Worm (Caenorhabditis elegans) whole organism, L4 larva: ENCODE measurements around the gene hsp-12.6.

Experiments used
- F44E2.7 ChIP-seq: fragments of 200-800 bp; sonication (Bioruptor generic); IDR thresholded peaks from 2 replicates; pipeline ENCODE4 v2.1.2; 2022; ENCODE audit warnings: missing genetic modification characterization, missing compliant biosample characterization
- F49E8.2 ChIP-seq: sonication (generic microtip); optimal IDR thresholded peaks from 2 replicates; lab custom pipeline; 2016; ENCODE audit warnings: missing compliant biosample characterization, mild to moderate bottlenecking, missing genetic modification characterization, borderline replicate concordance
- T26A8.4 ChIP-seq: fragments of 200-800 bp; sonication (Bioruptor generic); IDR thresholded peaks from 2 replicates; pipeline ENCODE4 v1.3.6; 2022; ENCODE audit warnings: missing genetic modification characterization, missing compliant biosample characterization
- Y105C5A.15 ChIP-seq: fragments of 200-800 bp; sonication (Bioruptor generic); IDR thresholded peaks from 2 replicates; pipeline ENCODE4 v1.3.6; 2022; ENCODE audit warnings: missing genetic modification characterization, missing compliant biosample characterization
- aha-1 ChIP-seq: fragments of 150-350 bp; peaks from one replicate; lab custom pipeline; 2014; ENCODE audit warnings: missing biosample characterization, missing genetic modification characterization
- ama-1 ChIP-seq: fragments of 150-350 bp; optimal IDR thresholded peaks from 2 replicates; lab custom pipeline; 2014; ENCODE audit warnings: inconsistent platforms, mixed read lengths
- ceh-28 ChIP-seq: fragments of 150-350 bp; optimal IDR thresholded peaks from 2 replicates; lab custom pipeline; 2014; ENCODE audit warnings: missing biosample characterization, missing genetic modification reagents, missing genetic modification characterization
- ces-1 ChIP-seq: fragments of 150-350 bp; sonication (generic microtip); optimal IDR thresholded peaks from 4 replicates; lab custom pipeline; 2014; ENCODE audit warnings: missing biosample characterization, missing genetic modification reagents, missing genetic modification characterization
- cey-2 ChIP-seq: sonication (generic microtip); optimal IDR thresholded peaks from 3 replicates; lab custom pipeline; 2017; ENCODE audit warnings: missing genetic modification characterization, mild to moderate bottlenecking, missing compliant biosample characterization, antibody characterized with exemption, borderline replicate concordance; ENCODE audit not compliant: insufficient read depth
- ctbp-1 ChIP-seq: fragments of 200-800 bp; sonication (Bioruptor generic); IDR thresholded peaks from 2 replicates; pipeline ENCODE4 v1.3.6; 2022; ENCODE audit warnings: missing genetic modification reagents, missing genetic modification characterization, missing compliant biosample characterization
- daf-16 ChIP-seq, 3 experiments: sonication (generic microtip); optimal IDR thresholded peaks; 2 replicates each; lab custom pipeline; 2016 to 2017; ENCODE audit warnings: missing genetic modification characterization in 3 of 3, missing genetic modification reagents in 3 of 3, mild to moderate bottlenecking in 2 of 3, missing compliant biosample characterization in 2 of 3, missing biosample characterization in 1 of 3, moderate library complexity in 1 of 3
- daf-8 ChIP-seq: fragments of 200-800 bp; sonication (Bioruptor generic); IDR thresholded peaks from 2 replicates; pipeline ENCODE4 v1.3.6; 2022; ENCODE audit warnings: missing genetic modification characterization, missing compliant biosample characterization
- dmd-6 ChIP-seq: fragments of 200-800 bp; sonication (Bioruptor generic); IDR thresholded peaks from 2 replicates; pipeline ENCODE4 v1.3.6; 2022; ENCODE audit warnings: missing genetic modification reagents, missing genetic modification characterization, missing compliant biosample characterization
- dpl-1 ChIP-seq: fragments of 150-350 bp; optimal IDR thresholded peaks from 2 replicates; lab custom pipeline; 2014; ENCODE audit warnings: missing biosample characterization, missing genetic modification reagents, missing genetic modification characterization
- duxl-1 ChIP-seq: sonication (generic microtip); optimal IDR thresholded peaks from 2 replicates; lab custom pipeline; 2016; ENCODE audit warnings: mild to moderate bottlenecking, missing genetic modification characterization, moderate library complexity, missing compliant biosample characterization; ENCODE audit not compliant: poor library complexity
- dve-1 ChIP-seq: sonication (generic microtip); optimal IDR thresholded peaks from 2 replicates; lab custom pipeline; 2017; ENCODE audit warnings: antibody characterized with exemption, mild to moderate bottlenecking, missing genetic modification characterization, missing compliant biosample characterization; ENCODE audit not compliant: insufficient read depth
- egl-43 ChIP-seq: fragments of 200-800 bp; sonication (Bioruptor generic); IDR thresholded peaks from 2 replicates; pipeline ENCODE4 v1.3.6; 2022; ENCODE audit warnings: missing genetic modification reagents, missing genetic modification characterization, missing compliant biosample characterization
- fos-1 ChIP-seq: fragments of 150-350 bp; optimal IDR thresholded peaks from 2 replicates; lab custom pipeline; 2014; ENCODE audit warnings: missing biosample characterization, missing genetic modification characterization
- hmg-1.1 ChIP-seq: fragments of 200-800 bp; sonication (Bioruptor generic); IDR thresholded peaks from 2 replicates; pipeline ENCODE4 v1.3.6; 2022; ENCODE audit warnings: missing genetic modification reagents, missing genetic modification characterization, missing compliant biosample characterization
- lin-1 ChIP-seq: fragments of 200-800 bp; sonication (Bioruptor generic); IDR thresholded peaks from 2 replicates; pipeline ENCODE4 v1.3.6; 2022; ENCODE audit warnings: missing genetic modification reagents, missing genetic modification characterization, missing compliant biosample characterization
- lin-38 ChIP-seq: fragments of 200-800 bp; sonication (Bioruptor generic); IDR thresholded peaks from 2 replicates; pipeline ENCODE4 v1.3.6; 2022; ENCODE audit warnings: missing genetic modification reagents, missing genetic modification characterization, missing compliant biosample characterization
- madf-9 ChIP-seq: fragments of 200-800 bp; sonication (Bioruptor generic); conservative IDR thresholded peaks from 2 replicates; pipeline ENCODE4 v1.3.6; 2022; ENCODE audit warnings: missing genetic modification reagents, missing genetic modification characterization, missing compliant biosample characterization
- mdt-29 ChIP-seq: fragments of 200-800 bp; sonication (Bioruptor generic); IDR thresholded peaks from 2 replicates; pipeline ENCODE4 v1.3.6; 2022; ENCODE audit warnings: missing genetic modification reagents, missing genetic modification characterization, missing compliant biosample characterization
- mes-2 ChIP-seq: sonication (generic microtip); optimal IDR thresholded peaks from 2 replicates; lab custom pipeline; 2016; ENCODE audit warnings: missing genotype, mild to moderate bottlenecking, missing genetic modification characterization, missing compliant biosample characterization; ENCODE audit not compliant: poor library complexity, severe bottlenecking
- nhr-10 ChIP-seq: fragments of 150-350 bp; optimal IDR thresholded peaks from 2 replicates; lab custom pipeline; 2014; ENCODE audit warnings: missing biosample characterization, missing genetic modification characterization
- nhr-237 ChIP-seq: sonication (generic microtip); optimal IDR thresholded peaks from 2 replicates; lab custom pipeline; 2017; ENCODE audit warnings: missing biosample characterization, missing genetic modification characterization
- nhr-28 ChIP-seq: fragments of 150-350 bp; optimal IDR thresholded peaks from 2 replicates; lab custom pipeline; 2014; ENCODE audit warnings: missing biosample characterization, missing genetic modification characterization
- nhr-41 ChIP-seq: fragments of 200-800 bp; sonication (Bioruptor generic); IDR thresholded peaks from 2 replicates; pipeline ENCODE4 v1.3.6; 2022; ENCODE audit warnings: missing genetic modification reagents, missing genetic modification characterization, missing compliant biosample characterization
- nhr-42 ChIP-seq: fragments of 200-800 bp; sonication (Bioruptor generic); IDR thresholded peaks from 2 replicates; pipeline ENCODE4 v1.3.6; 2022; ENCODE audit warnings: missing genetic modification characterization, missing compliant biosample characterization
- nhr-6 ChIP-seq: fragments of 150-350 bp; optimal IDR thresholded peaks from 2 replicates; lab custom pipeline; 2014; ENCODE audit warnings: missing biosample characterization, missing genetic modification characterization
- nhr-77 ChIP-seq: fragments of 150-350 bp; optimal IDR thresholded peaks from 2 replicates; lab custom pipeline; 2014; ENCODE audit warnings: missing biosample characterization, missing genetic modification characterization
- php-3 ChIP-seq: fragments of 200-800 bp; sonication (Bioruptor generic); IDR thresholded peaks from 2 replicates; pipeline ENCODE4 v1.3.6; 2022; ENCODE audit warnings: missing genetic modification reagents, missing genetic modification characterization, missing compliant biosample characterization
- pqm-1 ChIP-seq: sonication (generic microtip); optimal IDR thresholded peaks from 2 replicates; lab custom pipeline; 2017; ENCODE audit warnings: missing biosample characterization, missing genetic modification characterization
- saeg-2 ChIP-seq: fragments of 200-800 bp; sonication (Bioruptor generic); IDR thresholded peaks from 2 replicates; pipeline ENCODE4 v1.3.6; 2022; ENCODE audit warnings: missing genetic modification reagents, missing genetic modification characterization, missing compliant biosample characterization
- sdz-12 ChIP-seq: fragments of 200-800 bp; sonication (Bioruptor generic); optimal IDR thresholded peaks from 2 replicates; lab custom pipeline; 2018; ENCODE audit warnings: mild to moderate bottlenecking, missing genetic modification characterization, missing compliant biosample characterization
- set-16 ChIP-seq: fragments of 200-800 bp; sonication (Bioruptor generic); IDR thresholded peaks from 2 replicates; pipeline ENCODE4 v1.3.6; 2022; ENCODE audit warnings: missing genetic modification reagents, missing genetic modification characterization, missing compliant biosample characterization
- skn-1 ChIP-seq: fragments of 150-350 bp; optimal IDR thresholded peaks from 2 replicates; lab custom pipeline; 2014; ENCODE audit warnings: missing biosample characterization, missing genetic modification characterization
- snpc-1.2 ChIP-seq: fragments of 200-800 bp; sonication (Bioruptor generic); IDR thresholded peaks from 2 replicates; pipeline ENCODE4 v1.3.6; 2022; ENCODE audit warnings: missing genetic modification reagents, missing genetic modification characterization, missing compliant biosample characterization
- snpc-4 ChIP-seq: fragments of 150-350 bp; optimal IDR thresholded peaks from 2 replicates; lab custom pipeline; 2014; ENCODE audit warnings: missing biosample characterization, missing genetic modification characterization
- spr-1 ChIP-seq: sonication (generic microtip); optimal IDR thresholded peaks from 2 replicates; lab custom pipeline; 2016; ENCODE audit warnings: mild to moderate bottlenecking, missing genetic modification characterization, missing compliant biosample characterization
- spr-3 ChIP-seq: fragments of 200-800 bp; sonication (Bioruptor generic); optimal IDR thresholded peaks from 2 replicates; lab custom pipeline; 2018; ENCODE audit warnings: mild to moderate bottlenecking, missing genetic modification characterization, missing compliant biosample characterization
- unc-130 ChIP-seq: sonication (generic microtip); optimal IDR thresholded peaks from 2 replicates; lab custom pipeline; 2016; ENCODE audit warnings: missing genetic modification reagents, missing genetic modification characterization, missing compliant biosample characterization
- unc-62 ChIP-seq, 3 experiments: fragments of 150-350 bp in 1 of 3; sonication (generic microtip); optimal IDR thresholded peaks in 2 of 3; peaks in 1 of 3; 1 replicate in 1 of 3; 2 replicates in 2 of 3; lab custom pipeline; 2014 to 2017; ENCODE audit warnings: missing biosample characterization in 3 of 3, missing genetic modification characterization in 3 of 3, missing genetic modification reagents in 3 of 3, missing genotype in 1 of 3
- zfp-2 ChIP-seq: sonication (generic microtip); optimal IDR thresholded peaks from 2 replicates; lab custom pipeline; 2016; ENCODE audit warnings: mild to moderate bottlenecking, missing genetic modification characterization, missing compliant biosample characterization
- zfp-3 ChIP-seq: fragments of 200-800 bp; sonication (Bioruptor generic); conservative IDR thresholded peaks from 2 replicates; pipeline ENCODE4 v1.3.6; 2022; ENCODE audit warnings: missing genetic modification reagents, missing genetic modification characterization, missing compliant biosample characterization
- ztf-11 ChIP-seq: fragments of 150-350 bp; optimal IDR thresholded peaks from 2 replicates; lab custom pipeline; 2014; ENCODE audit warnings: missing biosample characterization, missing genetic modification characterization

hsp-12.6 gene

DNA sequence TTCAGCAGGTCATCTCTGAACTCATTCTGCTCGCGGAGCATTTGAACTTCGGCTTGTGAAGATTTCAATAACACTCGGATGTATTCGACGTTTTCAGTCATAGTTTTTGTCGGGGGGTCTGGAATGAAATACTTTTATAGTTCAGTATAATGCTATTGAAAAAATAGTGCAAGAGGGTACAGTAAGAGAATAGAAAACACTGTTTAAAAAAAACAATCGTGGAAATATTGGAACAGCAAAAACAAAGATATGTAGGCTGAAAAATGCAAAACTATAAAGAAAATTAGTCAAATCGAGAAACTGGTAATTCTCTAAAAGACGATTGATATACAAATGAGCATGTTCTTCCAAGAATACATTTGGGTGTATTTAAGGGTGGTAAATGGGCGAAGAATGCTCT lies 39.0 kb downstream of the hsp-12.6 start, which contains the start of gene F56D5.5:
TSS of gene F56D5.5 (minus strand) at position 101 of the 400 bp plus-strand sequence.
- no peak for TF ChIP-seq ztf-11 (tag; lab: Kevin White, UChicago)
- no peak for TF ChIP-seq ama-1 (lab: Kevin White, UChicago)
- TF ChIP-seq madf-9 (GFP tag; lab: Robert Waterston, UW): no peak
- no peak for TF ChIP-seq nhr-42
- TF ChIP-seq unc-62 (GFP tag; optimal IDR thresholded peaks at IDR 0.05 in 1 of 2; lab: Kevin White, UChicago): no peak
- TF ChIP-seq unc-62 (tag; optimal IDR thresholded peaks at IDR 0.05; lab: Kevin White, UChicago): no peak
- no peak for TF ChIP-seq snpc-1.2 (GFP tag; lab: Robert Waterston, UW)
- no peak for TF ChIP-seq spr-3
- no peak for TF ChIP-seq F44E2.7

DNA sequence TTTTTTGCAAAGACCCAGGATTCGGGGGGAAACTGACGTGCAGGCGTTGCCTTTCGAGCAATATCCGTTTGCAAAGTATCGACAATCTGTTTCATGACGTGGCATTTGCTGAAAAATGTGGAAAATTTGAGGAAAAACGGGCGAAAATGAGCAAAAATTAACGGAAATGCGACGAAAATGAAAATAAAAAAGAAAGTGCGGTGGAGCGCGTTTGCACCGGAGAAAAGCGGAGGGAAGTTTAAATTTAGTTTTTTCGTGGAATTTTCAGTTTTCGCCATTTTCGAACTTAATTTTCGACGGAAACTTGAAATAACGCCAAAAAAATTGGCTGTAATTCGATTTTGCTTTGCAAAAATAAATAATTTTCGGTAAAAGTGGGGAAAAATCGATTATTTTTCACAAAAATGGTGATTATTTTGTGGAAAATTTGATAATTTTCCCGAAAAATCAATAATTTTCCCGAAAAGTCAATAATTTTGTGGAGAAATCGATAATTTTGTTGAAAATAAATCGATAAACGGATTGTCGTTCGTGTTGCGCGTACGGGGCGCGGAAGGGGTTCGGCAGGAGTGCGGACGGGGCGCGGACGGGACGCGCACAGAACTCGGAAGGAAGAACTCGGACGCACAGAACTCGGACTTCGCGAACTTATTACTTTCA lies 43.1 kb downstream of the hsp-12.6 start:
- TF ChIP-seq zfp-2 (tag; lab: Kevin White, UChicago) (no peak), cey-2 (tag; lab: Kevin White, UChicago) (no peak), nhr-6 (no peak), spr-1 (tag; lab: Kevin White, UChicago) (no peak), nhr-10 (tag; lab: Kevin White, UChicago) (no peak), saeg-2 (GFP tag; lab: Robert Waterston, UW) (no peak), dpl-1 (GFP tag; lab: Kevin White, UChicago) (peak; percentile 79), ctbp-1 (GFP tag; lab: Robert Waterston, UW) (no peak), F49E8.2 (tag; lab: Kevin White, UChicago) (no peak), nhr-237 (tag; lab: Kevin White, UChicago) (no peak), dmd-6 (GFP tag; lab: Robert Waterston, UW) (no peak), unc-130 (GFP tag; lab: Kevin White, UChicago) (no peak), daf-8 (no peak), mes-2 (no peak), fos-1 (tag; lab: Kevin White, UChicago) (no peak), ceh-28 (tag; lab: Kevin White, UChicago) (peak; percentile 75), daf-16 (GFP tag; optimal IDR thresholded peaks at IDR 0.05; lab: Kevin White, UChicago) (no peak), daf-16 (tag; optimal IDR thresholded peaks at IDR 0.05; lab: Kevin White, UChicago) (no peak), spr-3 (no peak), set-16 (peak; percentile 46; the same call in 1 of the 2 replicates), zfp-3 (no peak), unc-62 (GFP tag; optimal IDR thresholded peaks at IDR 0.05 in 1 of 2; lab: Kevin White, UChicago) (peak in 1 of 2 experiments; percentile 23), unc-62 (tag; optimal IDR thresholded peaks at IDR 0.05; lab: Kevin White, UChicago) (no peak), nhr-41 (GFP tag; lab: Robert Waterston, UW) (no peak), lin-38 (GFP tag; lab: Robert Waterston, UW) (peak; percentile 97), nhr-77 (tag; lab: Kevin White, UChicago) (no peak), snpc-1.2 (GFP tag; lab: Robert Waterston, UW) (no peak), hmg-1.1 (GFP tag; lab: Robert Waterston, UW) (no peak), egl-43 (no peak), mdt-29 (GFP tag; lab: Robert Waterston, UW) (no peak), snpc-4 (tag; lab: Kevin White, UChicago) (no peak), skn-1 (no peak), aha-1 (tag; lab: Kevin White, UChicago) (no peak), Y105C5A.15 (GFP tag; lab: Robert Waterston, UW) (no peak)
- TF ChIP-seq, all 104 proteins: peak for 5

DNA sequence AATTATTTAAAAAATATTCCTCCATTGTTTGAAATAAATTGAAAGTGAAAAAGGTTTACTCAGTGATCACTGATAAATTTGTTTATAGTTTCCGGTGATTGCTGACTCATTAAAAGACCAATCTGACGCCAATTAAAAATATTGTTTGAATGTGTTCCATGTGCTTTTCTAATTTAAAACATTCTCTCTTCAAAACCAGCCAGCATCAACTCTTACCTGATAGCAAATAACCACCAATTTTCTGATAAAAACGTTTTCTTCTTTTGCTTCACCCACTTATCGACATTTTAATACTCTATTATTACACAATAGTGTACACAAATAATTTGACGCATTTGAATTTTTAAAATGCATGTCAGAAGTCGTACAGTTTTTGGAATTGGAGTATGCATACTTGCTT lies 45.3 kb downstream of the hsp-12.6 start, which contains the start of gene F56D5.6:
TSS of gene F56D5.6 (plus strand) at position 208 of the 400 bp plus-strand sequence.
- TF ChIP-seq ces-1 (GFP tag; lab: Kevin White, UChicago) (no peak), duxl-1 (tag; lab: Kevin White, UChicago) (no peak), saeg-2 (GFP tag; lab: Robert Waterston, UW) (no peak), lin-1 (GFP tag; lab: Robert Waterston, UW) (0 out of 2 replicates have a peak, but pooled peaks have one; percentile 27), mdt-29 (GFP tag; lab: Robert Waterston, UW) (no peak), T26A8.4 (GFP tag; lab: Robert Waterston, UW) (no peak), dve-1 (tag; lab: Kevin White, UChicago) (peak; percentile 71), sdz-12 (GFP tag; lab: Kevin White, UChicago) (no peak), nhr-28 (tag; lab: Kevin White, UChicago) (peak; percentile 78), dmd-6 (GFP tag; lab: Robert Waterston, UW) (peak; percentile 14; the same call in 1 of the 2 replicates), daf-16 (GFP tag; optimal IDR thresholded peaks at IDR 0.05; lab: Kevin White, UChicago) (no peak), daf-16 (tag; optimal IDR thresholded peaks at IDR 0.05; lab: Kevin White, UChicago) (peak; percentile 88), aha-1 (tag; lab: Kevin White, UChicago) (peak; percentile 58), zfp-2 (tag; lab: Kevin White, UChicago) (no peak), php-3 (GFP tag; lab: Robert Waterston, UW) (0 out of 2 replicates have a peak, but pooled peaks have one; percentile 31), nhr-6 (no peak), pqm-1 (peak; percentile 68)
- TF ChIP-seq, all 104 proteins: peak for 8
